Fruit fly (Drosophila melanogaster) Kc167 (cell line): Measurements from ENCODE around the gene CG5116.
A peak's percentile ranks its signal among the peaks of the same experiment; 100 is the strongest.

ENCODE experiments used
- Myc ChIP-seq: fragments of >200 bp; optimal IDR thresholded peaks from 2 replicates; lab custom pipeline; 2017; ENCODE audit warnings: missing external identifiers
- Sin3A ChIP-seq: fragments of >200 bp; optimal IDR thresholded peaks from 2 replicates; lab custom pipeline; 2018; ENCODE audit warnings: missing external identifiers
- h ChIP-seq: fragments of >200 bp; optimal IDR thresholded peaks from 3 replicates; lab custom pipeline; 2018; ENCODE audit warnings: missing external identifiers
- insv ChIP-seq: fragments of >200 bp; optimal IDR thresholded peaks from 3 replicates; lab custom pipeline; 2018; ENCODE audit warnings: missing external identifiers
- psq ChIP-seq: fragments of >200 bp; optimal IDR thresholded peaks from 2 replicates; lab custom pipeline; 2017; ENCODE audit warnings: missing external identifiers
- ttk ChIP-seq: sonication (Bioruptor generic); optimal IDR thresholded peaks from 2 replicates; lab custom pipeline; 2017; ENCODE audit warnings: missing external identifiers

Gene CG5116

DNA sequence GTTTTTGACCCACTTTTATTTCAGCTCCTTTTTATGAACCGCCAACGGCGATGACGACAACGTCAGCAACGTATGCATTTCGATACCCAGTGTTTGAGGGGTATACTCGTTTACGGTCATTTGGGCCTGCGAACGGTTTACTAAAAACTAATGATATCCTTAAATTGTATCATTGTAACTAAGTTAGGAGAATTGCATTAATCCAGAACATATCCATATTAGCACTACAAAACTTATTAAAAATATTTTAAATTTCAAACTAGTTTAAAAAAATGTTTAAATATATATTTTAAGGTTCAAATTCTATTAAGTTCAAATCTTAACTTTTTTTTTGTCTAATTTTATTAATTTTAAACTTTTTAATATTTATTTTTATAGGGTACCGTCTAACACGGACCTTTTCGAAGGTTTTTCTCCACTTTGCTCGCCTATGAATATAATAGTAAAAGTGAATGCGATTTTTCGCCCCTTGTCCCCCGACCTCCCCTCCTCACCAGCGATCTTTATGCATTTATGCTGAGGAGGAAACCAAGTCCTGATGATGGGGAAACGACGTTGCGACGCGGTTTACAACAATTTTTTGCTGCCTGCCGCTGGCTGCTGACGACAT, 23.6 kb upstream of the CG5116 start:
- no peak for TF ChIP-seq Sin3A

DNA sequence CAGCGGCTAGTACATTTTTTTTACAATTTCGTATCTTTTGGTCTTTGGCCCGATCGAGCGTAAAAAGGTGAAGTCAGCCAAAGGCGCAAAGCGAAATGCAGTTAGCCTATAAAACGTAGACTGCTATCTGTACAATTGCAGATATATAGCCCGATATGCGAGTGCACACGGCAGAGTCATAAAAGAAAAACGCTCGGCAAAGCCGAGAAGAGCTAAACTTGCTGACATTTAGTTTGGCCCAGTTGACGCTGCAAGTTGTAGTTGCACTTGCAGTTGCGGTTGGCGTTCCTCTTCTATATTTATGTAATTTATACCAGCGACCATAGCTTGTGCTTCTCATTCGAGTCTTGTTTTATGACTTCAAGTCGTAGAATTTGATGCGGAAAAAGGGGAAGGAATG, 22.2 kb upstream of the CG5116 start:
- TF ChIP-seq Sin3A (no peak), psq (no peak), Myc (lab: Kevin White, UChicago) (no peak), h (lab: Kevin White, UChicago) (no peak), insv (no peak), ttk (no peak)

DNA sequence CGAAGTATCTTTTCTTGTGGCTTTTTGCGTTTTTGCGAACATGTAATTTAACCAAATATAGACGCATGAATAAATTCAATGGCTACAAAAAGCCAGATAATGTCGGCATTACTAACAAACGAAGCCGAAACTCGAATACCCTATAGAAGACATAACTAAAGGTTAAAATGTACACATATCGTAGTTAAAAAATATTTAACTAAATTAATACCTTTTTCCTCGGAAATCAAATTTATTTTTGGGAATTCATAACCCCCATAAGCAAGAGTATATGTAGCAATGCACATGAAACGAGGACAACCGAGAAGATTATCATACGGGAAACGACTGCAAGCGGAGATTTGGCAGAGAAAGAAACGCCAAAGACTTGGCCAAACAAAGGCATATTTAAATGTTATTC, 21.2 kb upstream of the CG5116 start:
- TF ChIP-seq insv (no peak), psq (no peak), ttk (no peak), h (lab: Kevin White, UChicago) (no peak), Myc (lab: Kevin White, UChicago) (no peak), Sin3A (no peak)

DNA sequence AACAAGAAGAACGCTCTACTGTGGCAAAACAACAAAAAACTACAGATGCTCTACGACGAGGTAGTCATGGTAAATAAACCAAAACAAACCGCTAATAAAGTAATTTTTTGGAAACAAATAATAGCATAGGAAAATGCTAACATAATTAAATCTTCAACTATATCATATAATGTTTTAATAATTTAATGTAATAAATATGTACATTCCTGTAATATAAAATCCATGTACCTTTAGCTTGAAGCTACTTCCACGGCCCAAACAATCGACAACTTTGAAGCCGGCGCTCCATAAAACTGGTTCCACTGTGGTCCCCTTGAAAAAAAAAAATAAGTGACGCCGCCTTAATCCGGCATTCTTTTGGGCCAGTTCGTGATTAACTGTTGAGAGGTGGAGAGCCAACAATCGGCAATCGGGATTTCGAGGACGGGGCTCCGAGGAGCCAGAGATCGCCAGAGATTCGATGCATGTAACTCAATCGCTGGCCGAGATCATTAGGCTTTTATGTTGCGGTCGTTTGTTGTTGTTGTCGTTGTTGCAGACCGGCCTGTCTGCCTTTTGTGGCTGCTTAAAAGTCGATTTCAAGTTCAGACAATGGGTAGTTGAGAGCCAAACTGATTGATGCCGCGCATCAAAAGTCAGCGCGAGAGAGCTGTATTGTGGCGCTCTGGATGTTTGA, 20.1 kb upstream of the CG5116 start:
- TF ChIP-seq Myc (lab: Kevin White, UChicago) (no peak), Sin3A (no peak), h (lab: Kevin White, UChicago) (no peak), insv (no peak), ttk (no peak), psq (no peak)

DNA sequence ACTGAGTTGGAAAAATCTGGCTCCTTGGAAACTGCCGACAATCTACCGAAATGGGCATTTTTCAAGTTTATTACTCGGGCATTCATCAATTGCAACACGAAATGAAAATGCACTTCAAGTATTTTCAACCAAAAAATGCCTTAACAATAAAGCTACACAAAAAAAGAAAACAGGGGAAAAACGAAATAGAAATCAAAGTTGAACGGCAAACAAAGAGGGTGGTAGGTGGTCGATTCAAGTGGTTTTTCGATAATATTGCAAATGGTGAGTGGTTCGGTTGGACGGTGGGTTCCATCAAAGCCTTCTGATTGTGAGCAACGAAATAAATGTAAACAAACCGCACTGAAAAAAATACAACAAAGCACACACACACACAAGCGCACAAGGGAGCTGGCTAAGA, 16.7 kb upstream of the CG5116 start:
- TF ChIP-seq psq (no peak), Sin3A (no peak), insv (no peak), h (lab: Kevin White, UChicago) (no peak), ttk (no peak), Myc (lab: Kevin White, UChicago) (no peak)

DNA sequence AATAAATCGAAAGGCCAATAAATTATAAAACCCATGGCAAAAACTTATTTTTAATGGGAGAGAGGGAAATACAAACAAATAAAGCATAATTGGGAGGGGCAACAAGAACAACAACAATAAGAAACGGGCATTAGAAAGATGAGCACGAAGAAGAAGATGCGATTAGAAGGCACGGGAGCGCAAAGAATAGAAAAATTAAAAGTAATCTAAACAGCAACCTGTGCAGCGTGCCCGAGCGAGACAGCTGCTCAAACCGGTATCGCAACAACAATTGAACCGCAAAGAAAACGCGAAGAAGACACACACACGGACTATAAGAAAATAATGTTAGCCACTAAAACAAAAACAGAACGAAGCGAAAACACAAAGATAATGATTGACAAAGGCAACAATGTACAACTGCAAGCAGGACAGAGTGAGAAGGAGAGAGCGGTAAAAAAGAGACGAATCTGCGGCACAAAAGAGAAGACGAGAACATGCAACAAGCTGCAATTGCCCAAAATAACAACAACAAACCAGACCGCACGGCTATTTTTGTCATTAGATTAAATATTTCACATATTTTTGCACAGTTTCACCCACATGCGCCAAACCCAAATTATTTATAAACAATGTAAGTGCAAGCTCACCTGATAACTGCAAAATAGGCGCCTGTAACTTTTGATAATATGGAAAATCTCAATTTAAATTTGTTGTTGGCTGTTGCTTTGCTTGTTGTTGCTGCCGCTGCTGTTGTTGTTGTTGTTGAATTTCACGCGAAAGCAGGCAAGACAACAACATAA, 10.9 kb upstream of the CG5116 start:
- no peak for TF ChIP-seq ttk
- no peak for TF ChIP-seq Sin3A
- TF ChIP-seq psq, result peak; percentile 16
- no peak for TF ChIP-seq h (lab: Kevin White, UChicago)

DNA sequence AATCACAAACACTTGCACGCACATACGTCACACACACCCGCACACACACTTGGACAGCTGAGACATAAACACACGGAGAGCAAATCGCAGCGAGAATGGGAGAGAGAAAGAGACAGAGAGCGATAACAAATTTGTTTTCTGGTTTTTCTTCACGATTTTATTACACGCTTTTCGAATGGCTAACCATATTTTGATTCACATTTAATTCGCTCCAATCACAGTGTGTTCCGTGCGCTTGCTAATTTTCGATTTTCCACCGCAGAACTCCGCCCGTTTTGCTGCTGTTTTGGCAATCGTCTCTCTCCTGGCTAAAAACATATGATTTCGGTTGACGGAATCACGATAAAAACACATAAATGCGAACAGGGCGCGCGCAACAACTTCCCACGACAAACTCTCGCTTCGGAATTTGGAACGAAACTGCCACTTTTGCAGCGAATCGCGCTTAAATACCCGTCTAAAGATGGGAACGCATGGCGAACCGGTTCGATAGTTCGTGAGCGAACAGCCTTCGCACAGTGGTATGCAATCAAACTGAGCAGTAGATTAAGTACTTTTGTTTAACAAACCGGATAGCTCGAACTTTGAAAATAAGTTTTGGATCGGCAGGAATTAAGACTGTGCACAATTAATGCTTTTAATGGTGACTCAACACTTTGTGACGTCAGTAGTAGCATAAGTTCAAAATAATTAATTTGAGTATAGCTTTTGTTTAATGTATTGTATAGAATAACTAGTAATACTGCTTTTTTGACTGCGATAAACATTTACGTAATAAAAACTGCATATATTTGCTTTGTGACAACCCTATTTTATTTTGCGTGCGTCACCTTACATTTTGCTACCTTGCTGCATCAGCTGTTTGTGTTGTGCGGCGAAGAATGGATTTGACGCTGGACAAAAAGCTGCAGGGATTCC, 10.0 kb upstream of the CG5116 start, which contains the start of the genes Fur1 and Vps33B:
Gene Fur1 (minus strand): TSS at position 424 of the 918 bp plus-strand sequence.
Gene Vps33B (plus strand): TSS at position 856 of the 918 bp plus-strand sequence.
- TF ChIP-seq psq (no peak), Myc (lab: Kevin White, UChicago) (no peak), ttk (no peak), insv (no peak), h (lab: Kevin White, UChicago) (no peak), Sin3A (peak; percentile 98)

DNA sequence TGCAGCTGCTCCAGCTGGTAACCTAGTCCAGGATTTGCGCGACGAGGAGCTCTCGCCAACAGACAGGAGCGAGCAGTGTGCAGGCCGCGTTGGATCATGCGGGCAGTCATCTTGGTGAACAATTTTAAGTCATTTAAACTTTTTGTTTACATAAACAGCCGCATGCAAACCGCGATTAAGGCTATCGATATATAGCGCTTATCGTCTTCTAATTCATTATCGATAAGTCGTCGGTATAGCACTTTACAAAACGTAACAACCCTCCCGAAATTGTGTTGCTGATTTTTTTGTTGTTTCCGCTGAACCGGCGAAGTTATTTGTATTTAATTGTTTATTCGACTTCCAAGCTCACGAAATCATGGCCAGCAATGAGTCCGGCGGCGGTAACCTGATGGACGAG, 6.2 kb upstream of the CG5116 start, which contains the start of the genes CG4553 and MED28:
Gene CG4553 (minus strand): TSS at position 172 of the 400 bp plus-strand sequence.
Gene MED28 (plus strand): TSS at position 260 of the 400 bp plus-strand sequence.
- no peak for TF ChIP-seq h (lab: Kevin White, UChicago)
- TF ChIP-seq ttk, result no peak
- no peak for TF ChIP-seq Myc (lab: Kevin White, UChicago)
- no peak for TF ChIP-seq insv
- no peak for TF ChIP-seq psq
- TF ChIP-seq Sin3A, result no peak

DNA sequence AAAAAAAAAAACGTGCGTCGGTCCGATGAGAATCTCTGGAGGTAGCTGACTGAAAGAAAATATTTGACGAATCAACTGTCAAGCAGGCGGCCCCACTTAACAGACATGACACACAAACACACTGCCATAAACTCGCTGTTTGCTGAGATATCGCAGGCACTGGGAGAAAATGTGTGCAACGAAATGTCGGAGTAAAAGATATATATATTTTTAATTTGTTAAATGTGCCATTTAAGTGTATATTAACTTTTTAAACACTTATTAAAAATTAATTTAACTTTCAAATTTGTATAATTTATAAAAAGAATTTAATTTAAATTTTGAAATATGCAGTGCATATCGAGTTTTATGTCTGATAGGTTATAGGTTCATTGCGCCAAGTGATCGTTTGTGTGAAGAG, 6.2 kb downstream of the CG5116 start:
- TF ChIP-seq ttk (no peak), Myc (lab: Kevin White, UChicago) (no peak), psq (no peak), insv (no peak), Sin3A (no peak), h (lab: Kevin White, UChicago) (no peak)

DNA sequence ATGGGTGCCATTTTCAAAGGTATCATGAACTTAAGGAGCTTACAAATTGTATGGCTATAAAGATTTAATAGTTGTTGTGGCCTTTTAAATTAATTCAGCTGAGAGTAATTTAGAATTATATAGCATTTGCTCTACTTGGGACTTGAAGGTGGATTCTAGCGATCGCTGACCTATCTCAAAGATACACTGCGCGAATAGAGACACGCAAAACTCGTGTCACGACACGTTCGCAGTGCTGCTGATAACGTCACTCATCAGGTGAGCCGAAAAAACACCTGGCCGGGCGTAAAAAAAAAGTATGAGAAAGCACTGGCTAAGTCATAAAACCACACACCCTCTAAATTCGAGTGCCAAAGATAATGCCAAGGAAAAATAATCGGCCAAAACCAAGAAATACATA, 6.8 kb downstream of the CG5116 start:
- TF ChIP-seq insv (no peak), h (lab: Kevin White, UChicago) (no peak), Myc (lab: Kevin White, UChicago) (no peak), psq (no peak), Sin3A (no peak), ttk (no peak)

DNA sequence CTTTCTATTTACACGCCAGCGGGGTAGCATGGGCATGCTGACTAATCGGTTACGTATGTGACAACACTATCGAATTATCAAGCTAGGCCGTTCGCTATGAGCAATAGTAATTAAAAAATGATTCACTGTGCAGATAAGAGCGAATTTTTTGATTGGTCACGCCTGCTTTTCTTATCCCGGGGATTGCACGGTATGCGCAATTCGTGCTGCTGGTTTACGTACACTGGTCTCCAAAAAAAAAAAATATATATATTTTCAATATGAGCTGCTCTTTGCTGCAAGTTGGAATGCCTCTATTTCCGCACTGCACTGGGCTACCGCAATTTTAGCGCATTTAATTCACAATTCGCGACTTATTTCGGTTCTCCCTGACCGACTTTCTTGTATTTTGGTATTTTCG, 7.5 kb downstream of the CG5116 start:
- TF ChIP-seq h (lab: Kevin White, UChicago), result no peak
- TF ChIP-seq Sin3A, result no peak
- no peak for TF ChIP-seq Myc (lab: Kevin White, UChicago)
- no peak for TF ChIP-seq ttk
- TF ChIP-seq insv, result no peak
- no peak for TF ChIP-seq psq
